Worm (Caenorhabditis elegans) whole organism, young adult: ENCODE data around the gene K12H6.2.

Experiments
- B0261.1 ChIP-seq: sonication (generic microtip); optimal IDR thresholded peaks from 2 replicates; lab custom pipeline; 2016; ENCODE audit warnings: mild to moderate bottlenecking, missing genetic modification characterization, moderate library complexity, missing compliant biosample characterization
- D2030.7 ChIP-seq: fragments of 200-800 bp; sonication (Bioruptor generic); IDR thresholded peaks from 2 replicates; pipeline ENCODE4 v1.3.6; 2022; ENCODE audit warnings: missing genetic modification reagents, missing genetic modification characterization, missing compliant biosample characterization
- F57A8.1 ChIP-seq: fragments of 200-800 bp; sonication (Bioruptor generic); optimal IDR thresholded peaks from 2 replicates; lab custom pipeline; 2018; ENCODE audit warnings: mild to moderate bottlenecking, missing genetic modification characterization, moderate library complexity, missing compliant biosample characterization
- K12H6.12 ChIP-seq: fragments of 200-800 bp; sonication (Bioruptor generic); optimal IDR thresholded peaks from 2 replicates; lab custom pipeline; 2018; ENCODE audit warnings: mild to moderate bottlenecking, missing genetic modification characterization, missing compliant biosample characterization
- T07F8.4 ChIP-seq: sonication (generic microtip); optimal IDR thresholded peaks from 2 replicates; lab custom pipeline; 2016; ENCODE audit warnings: mild to moderate bottlenecking, missing genetic modification characterization, moderate library complexity, missing compliant biosample characterization
- T26A5.8 ChIP-seq: sonication (generic microtip); optimal IDR thresholded peaks from 2 replicates; lab custom pipeline; 2016; ENCODE audit warnings: missing genetic modification characterization, missing compliant biosample characterization
- Y56A3A.18 ChIP-seq: fragments of 200-800 bp; sonication (Bioruptor generic); IDR thresholded peaks from 2 replicates; pipeline ENCODE4 v1.3.6; 2022; ENCODE audit warnings: missing genetic modification reagents, missing genetic modification characterization, missing compliant biosample characterization
- Y67H2A.10 ChIP-seq: fragments of 200-800 bp; sonication (Bioruptor generic); conservative IDR thresholded peaks from 2 replicates; pipeline ENCODE4 v1.3.6; 2022; ENCODE audit warnings: missing genetic modification reagents, missing genetic modification characterization, missing compliant biosample characterization
- attf-3 ChIP-seq: fragments of 200-800 bp; sonication (Bioruptor generic); conservative IDR thresholded peaks from 2 replicates; pipeline ENCODE4 v1.3.6; 2022; ENCODE audit warnings: missing genetic modification reagents, missing genetic modification characterization, missing compliant biosample characterization
- attf-5 ChIP-seq: fragments of 200-800 bp; sonication (Bioruptor generic); optimal IDR thresholded peaks from 2 replicates; lab custom pipeline; 2018; ENCODE audit warnings: mild to moderate bottlenecking, missing genetic modification characterization, missing compliant biosample characterization
- cebp-1 ChIP-seq, 2 experiments: fragments of 200-800 bp in 1 of 2; sonication (Bioruptor generic) in 1 of 2; sonication (generic microtip) in 1 of 2; IDR thresholded peaks in 1 of 2; optimal IDR thresholded peaks in 1 of 2; 2 replicates each; pipeline versions ENCODE4 v1.3.6 to Lab custom; 2017 to 2022; ENCODE audit warnings: missing compliant biosample characterization in 2 of 2, missing genetic modification characterization in 2 of 2, mild to moderate bottlenecking in 1 of 2, missing genetic modification reagents in 1 of 2, moderate library complexity in 1 of 2
- ceh-58 ChIP-seq: fragments of 200-800 bp; sonication (Bioruptor generic); IDR thresholded peaks from 2 replicates; pipeline ENCODE4 v1.3.6; 2022; ENCODE audit warnings: missing genetic modification characterization, missing compliant biosample characterization
- chd-7 ChIP-seq: sonication (generic microtip); optimal IDR thresholded peaks from 2 replicates; lab custom pipeline; 2016; ENCODE audit warnings: mild to moderate bottlenecking, missing genetic modification characterization, moderate library complexity, missing compliant biosample characterization
- efl-1 ChIP-seq: fragments of 150-350 bp; optimal IDR thresholded peaks from 2 replicates; lab custom pipeline; 2014; ENCODE audit warnings: missing biosample characterization, missing genetic modification reagents, missing genetic modification characterization
- egl-18 ChIP-seq: fragments of 200-800 bp; sonication (Bioruptor generic); IDR thresholded peaks from 2 replicates; pipeline ENCODE4 v1.3.6; 2022; ENCODE audit warnings: missing genetic modification reagents, missing genetic modification characterization, missing compliant biosample characterization
- egl-44 ChIP-seq: fragments of 200-800 bp; sonication (Bioruptor generic); IDR thresholded peaks from 2 replicates; pipeline ENCODE4 v1.3.6; 2022; ENCODE audit warnings: missing genetic modification reagents, missing genetic modification characterization, missing compliant biosample characterization
- ekl-4 ChIP-seq: fragments of 200-800 bp; sonication (Bioruptor generic); IDR thresholded peaks from 2 replicates; pipeline ENCODE4 v1.3.6; 2022; ENCODE audit warnings: missing genetic modification reagents, missing genetic modification characterization, missing compliant biosample characterization
- hmg-1.2 ChIP-seq: fragments of 200-800 bp; sonication (Bioruptor generic); IDR thresholded peaks from 2 replicates; pipeline ENCODE4 v1.3.6; 2022; ENCODE audit warnings: missing genetic modification reagents, missing genetic modification characterization, missing compliant biosample characterization
- lin-26 ChIP-seq: fragments of 200-800 bp; sonication (Bioruptor generic); IDR thresholded peaks from 2 replicates; pipeline ENCODE4 v1.3.6; 2022; ENCODE audit warnings: missing genetic modification reagents, missing genetic modification characterization, missing compliant biosample characterization
- lin-35 ChIP-seq, 3 experiments: fragments of 150-350 bp in 2 of 3; sonication (generic microtip) in 1 of 3; optimal IDR thresholded peaks; 2 replicates each; lab custom pipeline; 2014 to 2018; ENCODE audit warnings: missing biosample characterization in 3 of 3, missing genetic modification characterization in 3 of 3, missing genetic modification reagents in 3 of 3
- lir-1 ChIP-seq: fragments of 200-800 bp; sonication (Bioruptor generic); conservative IDR thresholded peaks from 2 replicates; pipeline ENCODE4 v1.3.6; 2022; ENCODE audit warnings: missing genetic modification reagents, missing genetic modification characterization, missing compliant biosample characterization
- lsl-1 ChIP-seq: fragments of 200-800 bp; sonication (Bioruptor generic); optimal IDR thresholded peaks from 2 replicates; lab custom pipeline; 2018; ENCODE audit warnings: mild to moderate bottlenecking, missing genetic modification characterization, moderate library complexity, missing compliant biosample characterization
- madf-10 ChIP-seq: sonication (generic microtip); optimal IDR thresholded peaks from 2 replicates; lab custom pipeline; 2016; ENCODE audit warnings: mild to moderate bottlenecking, missing genetic modification characterization, missing compliant biosample characterization
- madf-3 ChIP-seq: fragments of 200-800 bp; sonication (Bioruptor generic); IDR thresholded peaks from 2 replicates; pipeline ENCODE4 v1.3.6; 2022; ENCODE audit warnings: missing genetic modification reagents, missing genetic modification characterization, missing compliant biosample characterization
- madf-6 ChIP-seq: fragments of 200-800 bp; sonication (Bioruptor generic); IDR thresholded peaks from 2 replicates; pipeline ENCODE4 v1.3.6; 2022; ENCODE audit warnings: missing genetic modification reagents, missing genetic modification characterization, missing compliant biosample characterization
- madf-8 ChIP-seq: fragments of 200-800 bp; sonication (Bioruptor generic); conservative IDR thresholded peaks from 2 replicates; pipeline ENCODE4 v1.3.6; 2022; ENCODE audit warnings: missing genetic modification reagents, missing genetic modification characterization, missing compliant biosample characterization
- mcd-1 ChIP-seq: fragments of 200-800 bp; sonication (Bioruptor generic); IDR thresholded peaks from 2 replicates; pipeline ENCODE4 v1.3.6; 2022; ENCODE audit warnings: missing genetic modification reagents, missing genetic modification characterization, missing compliant biosample characterization
- mel-28 ChIP-seq: sonication (generic microtip); optimal IDR thresholded peaks from 2 replicates; lab custom pipeline; 2016; ENCODE audit warnings: borderline replicate concordance, mild to moderate bottlenecking, missing genetic modification characterization, missing compliant biosample characterization
- mes-4 ChIP-seq: sonication (generic microtip); optimal IDR thresholded peaks from 2 replicates; lab custom pipeline; 2016; ENCODE audit warnings: missing genotype, missing genetic modification characterization, missing compliant biosample characterization
- nfya-1 ChIP-seq: sonication (generic microtip); optimal IDR thresholded peaks from 2 replicates; lab custom pipeline; 2017; ENCODE audit warnings: antibody characterized with exemption, missing compliant biosample characterization, missing genetic modification characterization, borderline replicate concordance; ENCODE audit not compliant: insufficient read depth
- nfya-2 ChIP-seq: fragments of 200-800 bp; sonication (Bioruptor generic); IDR thresholded peaks from 2 replicates; pipeline ENCODE4 v1.3.6; 2022; ENCODE audit warnings: missing genetic modification reagents, missing genetic modification characterization, missing compliant biosample characterization
- nhr-179 ChIP-seq: sonication (generic microtip); optimal IDR thresholded peaks from 2 replicates; lab custom pipeline; 2016; ENCODE audit warnings: mild to moderate bottlenecking, missing genetic modification characterization, missing compliant biosample characterization
- pha-4 ChIP-seq: fragments of 150-350 bp; sonication (generic microtip); optimal IDR thresholded peaks from 2 replicates; lab custom pipeline; 2014; ENCODE audit warnings: missing biosample characterization, missing genetic modification reagents, missing genetic modification characterization
- rcor-1 ChIP-seq: fragments of 200-800 bp; sonication (Bioruptor generic); IDR thresholded peaks from 2 replicates; pipeline ENCODE4 v1.3.6; 2022; ENCODE audit warnings: missing genetic modification reagents, missing genetic modification characterization, missing compliant biosample characterization
- repo-1 ChIP-seq: sonication (generic microtip); optimal IDR thresholded peaks from 2 replicates; lab custom pipeline; 2017; ENCODE audit warnings: mild to moderate bottlenecking, missing genetic modification characterization, missing compliant biosample characterization
- snpc-1.3 ChIP-seq: sonication (generic microtip); optimal IDR thresholded peaks from 2 replicates; lab custom pipeline; 2017; ENCODE audit warnings: missing genetic modification characterization, mild to moderate bottlenecking, missing compliant biosample characterization, antibody characterized with exemption, moderate library complexity, missing genotype, missing genetic modification reagents; ENCODE audit not compliant: insufficient read depth
- somi-1 ChIP-seq: fragments of 200-800 bp; sonication (Bioruptor generic); optimal IDR thresholded peaks from 2 replicates; lab custom pipeline; 2018; ENCODE audit warnings: mild to moderate bottlenecking, missing genetic modification characterization, missing compliant biosample characterization
- tbp1 ChIP-seq: fragments of 200-800 bp; sonication (Bioruptor generic); optimal IDR thresholded peaks from 2 replicates; lab custom pipeline; 2018; ENCODE audit warnings: mild to moderate bottlenecking, missing genetic modification characterization, missing compliant biosample characterization
- tbx-9 ChIP-seq: sonication (generic microtip); optimal IDR thresholded peaks from 2 replicates; lab custom pipeline; 2016; ENCODE audit warnings: borderline replicate concordance, missing genetic modification characterization, inconsistent platforms, missing compliant biosample characterization
- xnd-1 ChIP-seq: sonication (generic microtip); optimal IDR thresholded peaks from 2 replicates; lab custom pipeline; 2016; ENCODE audit warnings: missing genotype, missing genetic modification reagents, missing genetic modification characterization, missing compliant biosample characterization
- zim-3 ChIP-seq: sonication (generic microtip); optimal IDR thresholded peaks from 2 replicates; lab custom pipeline; 2017; ENCODE audit warnings: mild to moderate bottlenecking, missing genetic modification characterization, moderate library complexity, missing compliant biosample characterization
- ztf-28 ChIP-seq: fragments of 200-800 bp; sonication (Bioruptor generic); IDR thresholded peaks from 2 replicates; pipeline ENCODE4 v1.3.6; 2022; ENCODE audit warnings: missing genetic modification reagents, missing genetic modification characterization, missing compliant biosample characterization

The K12H6.2 gene

DNA sequence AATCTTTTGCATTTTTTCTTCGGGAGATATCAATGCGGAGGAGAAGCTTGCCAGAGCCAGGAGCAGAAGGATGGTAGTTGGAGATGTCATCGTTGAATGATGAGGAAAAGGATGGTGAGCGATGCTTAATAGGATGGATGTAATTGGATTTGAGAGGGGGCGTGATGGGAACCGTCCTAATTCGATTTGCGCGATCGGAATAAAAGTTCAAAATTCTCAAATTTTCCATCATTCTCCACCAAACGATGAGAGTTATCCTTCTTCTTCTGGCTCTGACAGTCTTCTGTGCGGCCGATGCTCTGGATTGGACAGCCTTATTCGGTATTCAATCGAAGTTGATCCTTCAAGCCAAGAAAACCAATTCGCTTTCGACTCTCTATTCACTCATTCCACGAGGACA is 8.8 kb upstream of the K12H6.2 start, which contains the start of the genes K12H6.4 and K12H6.9:
Gene K12H6.4 (minus strand): TSS at position 101 of the 400 bp plus-strand sequence.
Gene K12H6.9 (plus strand): TSS at position 236 of the 400 bp plus-strand sequence.
- no peak for TF ChIP-seq attf-3 (GFP tag; lab: Robert Waterston, UW)
- TF ChIP-seq egl-44 (GFP tag; lab: Robert Waterston, UW): no peak
- TF ChIP-seq Y67H2A.10 (GFP tag; lab: Robert Waterston, UW): no peak
- TF ChIP-seq mes-4 (tag; lab: Kevin White, UChicago): no peak
- no peak for TF ChIP-seq nfya-2
- TF ChIP-seq mel-28 (tag; lab: Kevin White, UChicago): no peak
- no peak for TF ChIP-seq ztf-28 (GFP tag; lab: Robert Waterston, UW)
- TF ChIP-seq lir-1 (GFP tag; lab: Robert Waterston, UW): no peak
- TF ChIP-seq rcor-1 (GFP tag; lab: Robert Waterston, UW): no peak

ce11 chrII:2822435-2822920 is 7.1 kb upstream of the K12H6.2 start, which contains the start of the genes fut-4 and K12H6.10:
Gene fut-4 (minus strand): TSS chrII:2822535.
Gene K12H6.10 (plus strand): TSS chrII:2822870.
- TF ChIP-seq nfya-2 (no peak), ceh-58 (GFP tag; lab: Robert Waterston, UW) (no peak), tbp1 (no peak), chd-7 (tag; lab: Kevin White, UChicago) (no peak), T26A5.8 (tag; lab: Kevin White, UChicago) (no peak), T07F8.4 (tag; lab: Kevin White, UChicago) (no peak), hmg-1.2 (no peak), repo-1 (tag; lab: Kevin White, UChicago) (no peak), D2030.7 (GFP tag; lab: Robert Waterston, UW) (no peak), xnd-1 (tag; lab: Kevin White, UChicago) (no peak), cebp-1 (GFP tag; IDR thresholded peaks at IDR 0.05; lab: Robert Waterston, UW) (no peak), cebp-1 (tag; optimal IDR thresholded peaks at IDR 0.05; lab: Kevin White, UChicago) (no peak), somi-1 (GFP tag; lab: Kevin White, UChicago) (no peak), tbx-9 (no peak), lin-35 (GFP tag; optimal IDR thresholded peaks at IDR 0.05; lab: Kevin White, UChicago) (no peak), B0261.1 (no peak), K12H6.12 (tag; lab: Kevin White, UChicago) (no peak), zim-3 (tag; lab: Kevin White, UChicago) (no peak), egl-18 (GFP tag; lab: Robert Waterston, UW) (no peak), attf-5 (GFP tag; lab: Kevin White, UChicago) (no peak)
- TF ChIP-seq, all 124 proteins: peak for 0

ce11 chrII:2816676-2817075 is 1.3 kb upstream of the K12H6.2 start, which contains the start of gene set-13:
Gene set-13 (plus strand): TSS chrII:2816976.
- TF ChIP-seq madf-10 (tag; lab: Kevin White, UChicago) (no peak), K12H6.12 (tag; lab: Kevin White, UChicago) (no peak), tbp1 (no peak), nhr-179 (no peak), nfya-1 (no peak), ekl-4 (GFP tag; lab: Robert Waterston, UW) (no peak), attf-5 (GFP tag; lab: Kevin White, UChicago) (no peak)

DNA sequence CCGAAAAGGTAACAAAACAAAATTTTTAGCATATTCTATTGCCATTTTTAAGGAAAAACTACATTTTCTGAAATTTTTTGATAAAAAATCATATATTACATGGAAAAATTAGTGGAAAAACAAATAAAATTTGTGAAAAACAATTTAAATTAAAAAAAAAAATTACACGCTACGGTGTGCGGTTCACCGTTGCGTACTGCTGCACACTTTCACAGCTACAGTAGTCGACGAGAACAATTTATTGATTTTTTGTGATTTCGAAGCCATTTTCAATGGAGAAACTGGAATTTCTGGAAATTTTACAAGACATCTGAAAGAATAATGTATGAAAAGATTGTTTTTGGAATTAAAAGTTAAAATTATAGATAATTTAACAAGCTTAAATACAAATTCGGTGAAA is 327 bp downstream of the K12H6.2 start:
- TF ChIP-seq xnd-1 (tag; lab: Kevin White, UChicago) (peak; percentile 85), snpc-1.3 (tag; lab: Kevin White, UChicago) (peak; percentile 28), madf-6 (GFP tag; lab: Robert Waterston, UW) (peak; percentile 86), lsl-1 (peak; percentile 94), mes-4 (tag; lab: Kevin White, UChicago) (no peak), lin-26 (no peak), madf-3 (GFP tag; lab: Robert Waterston, UW) (no peak), F57A8.1 (GFP tag; lab: Kevin White, UChicago) (no peak), attf-3 (GFP tag; lab: Robert Waterston, UW) (no peak), madf-8 (GFP tag; lab: Robert Waterston, UW) (peak; percentile 48; the same call in 1 of the 2 replicates), mcd-1 (0 out of 2 replicates have a peak, but pooled peaks have one; percentile 14), mel-28 (tag; lab: Kevin White, UChicago) (no peak), pha-4 (tag; lab: Kevin White, UChicago) (no peak), efl-1 (peak; percentile 12), Y56A3A.18 (GFP tag; lab: Robert Waterston, UW) (no peak)
